Worm (Caenorhabditis elegans) whole organism, mixed stage, embryonic: ENCODE measurements around the gene F53G2.3.

Source experiments
- bed-3 ChIP-seq: fragments of 200-800 bp; sonication (Bioruptor generic); optimal IDR thresholded peaks from 3 replicates; lab custom pipeline; 2018; ENCODE audit warnings: mild to moderate bottlenecking, missing genetic modification characterization, moderate library complexity, missing compliant biosample characterization
- ceh-43 ChIP-seq: fragments of 200-800 bp; sonication (Bioruptor generic); optimal IDR thresholded peaks from 2 replicates; lab custom pipeline; 2018; ENCODE audit warnings: mild to moderate bottlenecking, missing genetic modification characterization, moderate library complexity, missing compliant biosample characterization
- cnd-1 ChIP-seq: fragments of 200-800 bp; sonication (Bioruptor generic); optimal IDR thresholded peaks from 2 replicates; lab custom pipeline; 2018; ENCODE audit warnings: mild to moderate bottlenecking, missing genetic modification characterization, missing compliant biosample characterization
- elt-1 ChIP-seq: sonication (generic microtip); optimal IDR thresholded peaks from 2 replicates; lab custom pipeline; 2017; ENCODE audit warnings: missing genetic modification characterization, mild to moderate bottlenecking, missing compliant biosample characterization, antibody characterized with exemption, moderate library complexity, borderline replicate concordance; ENCODE audit not compliant: insufficient read depth
- hlh-1 ChIP-seq: fragments of 150-350 bp; optimal IDR thresholded peaks from 2 replicates; lab custom pipeline; 2014; ENCODE audit warnings: missing biosample characterization, missing genetic modification reagents, missing genetic modification characterization
- lin-32 ChIP-seq: fragments of 200-800 bp; sonication (Bioruptor generic); optimal IDR thresholded peaks from 2 replicates; lab custom pipeline; 2018; ENCODE audit warnings: mild to moderate bottlenecking, missing genetic modification characterization, missing compliant biosample characterization
- mls-2 ChIP-seq: sonication (generic microtip); optimal IDR thresholded peaks from 2 replicates; lab custom pipeline; 2016; ENCODE audit warnings: mild to moderate bottlenecking, missing genetic modification characterization, moderate library complexity, missing compliant biosample characterization
- nhr-76 ChIP-seq: sonication (generic microtip); optimal IDR thresholded peaks from 2 replicates; lab custom pipeline; 2017; ENCODE audit warnings: missing biosample characterization, missing genetic modification characterization
- snpc-4 ChIP-seq: fragments of 150-350 bp; optimal IDR thresholded peaks from 2 replicates; lab custom pipeline; 2014; ENCODE audit warnings: missing biosample characterization, missing genetic modification characterization
- unc-39 ChIP-seq: fragments of 150-350 bp; optimal IDR thresholded peaks from 2 replicates; lab custom pipeline; 2014; ENCODE audit warnings: missing biosample characterization, missing genetic modification characterization
- ztf-11 ChIP-seq: fragments of 150-350 bp; optimal IDR thresholded peaks from 2 replicates; lab custom pipeline; 2014; ENCODE audit warnings: missing biosample characterization, missing genetic modification characterization

Gene F53G2.3

ce11 chrII:2530496-2530895, 50.3 kb downstream of the F53G2.3 start, which contains the start of gene K02F6.6:
K02F6.6 (plus strand) TSS chrII:2530796.
- TF ChIP-seq snpc-4 (tag; lab: Kevin White, UChicago) (no peak), ztf-11 (tag; lab: Kevin White, UChicago) (no peak), unc-39 (tag; lab: Kevin White, UChicago) (no peak), cnd-1 (no peak), nhr-76 (tag; lab: Kevin White, UChicago) (no peak), hlh-1 (no peak), lin-32 (GFP tag; lab: Kevin White, UChicago) (no peak), mls-2 (tag; lab: Kevin White, UChicago) (no peak), ceh-43 (GFP tag; lab: Kevin White, UChicago) (no peak), bed-3 (GFP tag; lab: Kevin White, UChicago) (no peak), elt-1 (tag; lab: Kevin White, UChicago) (no peak)
